Worm (Caenorhabditis elegans) whole organism, midembryonic: ENCODE data around the gene F58G1.3.

ENCODE experiments used
- T22C8.4 ChIP-seq: fragments of 200-800 bp; sonication (Bioruptor generic); IDR thresholded peaks from 2 replicates; pipeline ENCODE4 v1.3.6; 2022; ENCODE audit warnings: missing genetic modification characterization, missing compliant biosample characterization
- cog-1 ChIP-seq: sonication (generic microtip); optimal IDR thresholded peaks from 2 replicates; lab custom pipeline; 2016; ENCODE audit warnings: missing genetic modification characterization, missing compliant biosample characterization
- flt-1 ChIP-seq: fragments of 200-800 bp; sonication (Bioruptor generic); IDR thresholded peaks from 2 replicates; pipeline ENCODE4 v1.3.6; 2022; ENCODE audit warnings: missing genetic modification characterization, missing compliant biosample characterization
- klf-2 ChIP-seq: fragments of 200-800 bp; sonication (Bioruptor generic); conservative IDR thresholded peaks from 2 replicates; pipeline ENCODE4 v1.3.6; 2022; ENCODE audit warnings: missing genetic modification reagents, missing genetic modification characterization, missing compliant biosample characterization
- med-1 ChIP-seq: sonication (generic microtip); optimal IDR thresholded peaks from 2 replicates; lab custom pipeline; 2017; ENCODE audit warnings: missing genetic modification characterization, mild to moderate bottlenecking, missing compliant biosample characterization, antibody characterized with exemption, missing genetic modification reagents; ENCODE audit not compliant: insufficient read depth
- ref-1 ChIP-seq: fragments of 200-800 bp; sonication (Bioruptor generic); conservative IDR thresholded peaks from 2 replicates; pipeline ENCODE4 v1.3.6; 2022; ENCODE audit warnings: missing genetic modification reagents, missing genetic modification characterization, missing compliant biosample characterization
- tab-1 ChIP-seq: fragments of 200-800 bp; sonication (Bioruptor generic); IDR thresholded peaks from 2 replicates; pipeline ENCODE4 v1.3.6; 2022; ENCODE audit warnings: missing genetic modification characterization, missing compliant biosample characterization
- ztf-23 ChIP-seq: fragments of 200-800 bp; sonication (Bioruptor generic); IDR thresholded peaks from 2 replicates; pipeline ENCODE4 v1.3.6; 2022; ENCODE audit warnings: missing genetic modification reagents, missing genetic modification characterization, missing compliant biosample characterization
- ztf-29 ChIP-seq: fragments of 200-800 bp; sonication (Bioruptor generic); IDR thresholded peaks from 2 replicates; pipeline ENCODE4 v1.3.6; 2022; ENCODE audit warnings: missing genetic modification reagents, missing genetic modification characterization, missing compliant biosample characterization

The F58G1.3 gene

DNA sequence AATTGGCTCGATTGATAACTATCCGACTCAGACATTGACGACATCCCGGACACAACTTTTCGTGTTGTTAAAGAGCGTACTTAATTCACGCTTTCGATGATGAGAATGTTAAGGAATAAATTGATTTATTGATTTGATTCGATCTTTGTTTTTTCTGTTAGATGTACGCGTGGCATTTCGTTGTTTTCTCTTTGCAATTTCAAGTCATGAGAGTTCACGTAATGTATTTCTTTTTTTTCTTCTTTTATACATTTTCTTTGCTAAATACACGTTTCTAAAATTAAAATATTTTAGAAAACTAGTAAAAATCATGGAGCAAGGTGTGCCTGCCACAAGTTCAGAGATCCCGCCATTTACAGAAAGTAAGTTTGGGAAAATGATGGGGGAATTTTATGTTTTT lies 26.5 kb upstream of the F58G1.3 start, which contains the start of the genes Y38F1A.1 and Y38F1A.2:
Gene Y38F1A.1 (minus strand): TSS at position 101 of the 400 bp plus-strand sequence.
Gene Y38F1A.2 (plus strand): TSS at position 289 of the 400 bp plus-strand sequence.
- TF ChIP-seq ref-1 (GFP tag; lab: Robert Waterston, UW) = no peak

DNA sequence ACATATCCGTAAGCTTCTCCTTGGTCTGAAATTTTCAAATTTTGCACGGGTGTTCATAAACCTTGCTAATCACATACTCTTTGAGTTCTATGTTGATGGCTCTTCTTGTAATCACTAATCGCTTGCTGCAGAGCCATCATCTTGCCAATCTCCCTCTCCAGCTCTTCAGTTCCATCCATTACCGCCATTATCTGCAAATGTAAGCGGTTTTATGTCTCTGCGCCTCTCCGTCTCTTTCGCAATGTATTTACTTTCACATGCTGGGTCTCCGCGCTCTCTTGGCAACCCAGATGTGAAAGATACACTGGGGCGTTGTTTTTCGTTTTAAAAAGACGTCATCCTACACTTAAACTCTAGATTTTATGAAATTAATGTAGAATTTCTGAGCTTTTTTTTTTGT lies 25.2 kb upstream of the F58G1.3 start:
- TF ChIP-seq cog-1 (peak; percentile 16), ztf-29 (GFP tag; lab: Robert Waterston, UW) (no peak)

DNA sequence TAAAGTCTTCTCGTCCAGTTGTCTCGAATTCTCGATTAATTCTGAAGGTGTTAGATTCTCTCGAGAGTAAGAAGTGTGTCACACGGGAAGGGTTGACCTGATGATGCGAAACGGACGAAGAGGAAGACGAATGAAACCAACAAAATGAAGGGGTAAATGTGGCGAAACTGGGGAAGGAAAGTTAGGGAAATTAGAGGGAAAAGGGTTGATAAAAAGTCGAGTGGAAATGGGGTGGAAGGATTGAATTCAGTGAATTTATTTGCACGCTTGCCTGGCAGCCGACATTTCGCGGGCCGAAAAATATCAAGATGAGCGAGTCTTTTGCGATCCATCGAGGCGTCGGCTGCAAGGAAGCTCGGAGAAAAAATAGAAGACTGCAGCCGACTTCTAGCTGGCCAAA lies 20.0 kb upstream of the F58G1.3 start, which contains the start of gene F58G1.7:
Gene F58G1.7 (minus strand): TSS at position 101 of the 400 bp plus-strand sequence.
- TF ChIP-seq flt-1 (GFP tag; lab: Robert Waterston, UW) (no peak), ztf-29 (GFP tag; lab: Robert Waterston, UW) (no peak), klf-2 (GFP tag; lab: Robert Waterston, UW) (no peak), cog-1 (no peak), med-1 (no peak), ref-1 (GFP tag; lab: Robert Waterston, UW) (no peak), T22C8.4 (GFP tag; lab: Robert Waterston, UW) (no peak)

- no peak for TF ChIP-seq med-1
- TF ChIP-seq T22C8.4 (GFP tag; lab: Robert Waterston, UW) = no peak; the same call in 1 of the 2 replicates
- TF ChIP-seq ztf-23 (GFP tag; lab: Robert Waterston, UW) = 0 out of 2 replicates have a peak, but pooled peaks have one; percentile 37
- TF ChIP-seq klf-2 (GFP tag; lab: Robert Waterston, UW) = 0 out of 2 replicates have a peak, but pooled peaks have one; percentile 56
- TF ChIP-seq tab-1 (GFP tag; lab: Robert Waterston, UW) = peak; percentile 72; the same call in 1 of the 2 replicates
- peak; percentile 49; the same call in 1 of the 2 replicates for TF ChIP-seq ztf-29 (GFP tag; lab: Robert Waterston, UW)
- peak; percentile 88 for TF ChIP-seq flt-1 (GFP tag; lab: Robert Waterston, UW)
- peak; percentile 52 for TF ChIP-seq cog-1
- TF ChIP-seq ref-1 (GFP tag; lab: Robert Waterston, UW) = 0 out of 2 replicates have a peak, but pooled peaks have one; percentile 48
Observed at ce11 chrII:12944587-12945126, 16.5 kb upstream of the F58G1.3 start.

- no peak for TF ChIP-seq tab-1 (GFP tag; lab: Robert Waterston, UW)
- TF ChIP-seq klf-2 (GFP tag; lab: Robert Waterston, UW) = no peak
- TF ChIP-seq T22C8.4 (GFP tag; lab: Robert Waterston, UW) = no peak
- no peak for TF ChIP-seq ref-1 (GFP tag; lab: Robert Waterston, UW)
- TF ChIP-seq flt-1 (GFP tag; lab: Robert Waterston, UW) = no peak
- TF ChIP-seq cog-1 = no peak
- no peak for TF ChIP-seq ztf-29 (GFP tag; lab: Robert Waterston, UW)
- TF ChIP-seq ztf-23 (GFP tag; lab: Robert Waterston, UW) = no peak
- TF ChIP-seq med-1 = no peak
Observed at ce11 chrII:12942496-12942895, 14.4 kb upstream of the F58G1.3 start.

DNA sequence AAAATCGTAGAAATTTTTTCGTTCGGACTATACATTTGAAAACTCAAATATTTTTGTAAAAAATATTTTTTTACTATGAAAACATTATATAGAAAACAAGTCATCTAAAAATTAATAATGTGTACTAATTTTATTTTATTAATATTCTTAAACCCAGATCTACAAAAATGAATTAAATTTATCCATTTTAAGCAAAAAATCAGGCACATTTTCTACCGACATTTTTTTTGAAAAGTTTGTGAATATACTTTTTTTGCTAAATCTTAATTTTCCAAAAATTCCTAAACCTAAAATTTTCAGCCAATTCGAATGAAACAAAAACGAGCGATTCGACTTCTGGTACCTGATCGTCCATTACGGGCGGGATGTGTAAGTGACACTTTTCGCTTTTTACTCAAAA lies 11.7 kb upstream of the F58G1.3 start, which contains the start of gene arrd-10:
Gene arrd-10 (plus strand): TSS at position 301 of the 400 bp plus-strand sequence.
- no peak for TF ChIP-seq T22C8.4 (GFP tag; lab: Robert Waterston, UW)
- no peak for TF ChIP-seq klf-2 (GFP tag; lab: Robert Waterston, UW)
- no peak for TF ChIP-seq med-1
- no peak for TF ChIP-seq ztf-29 (GFP tag; lab: Robert Waterston, UW)
- no peak for TF ChIP-seq tab-1 (GFP tag; lab: Robert Waterston, UW)
- TF ChIP-seq ref-1 (GFP tag; lab: Robert Waterston, UW) = no peak
- no peak for TF ChIP-seq cog-1
- no peak for TF ChIP-seq ztf-23 (GFP tag; lab: Robert Waterston, UW)
- TF ChIP-seq flt-1 (GFP tag; lab: Robert Waterston, UW) = no peak

DNA sequence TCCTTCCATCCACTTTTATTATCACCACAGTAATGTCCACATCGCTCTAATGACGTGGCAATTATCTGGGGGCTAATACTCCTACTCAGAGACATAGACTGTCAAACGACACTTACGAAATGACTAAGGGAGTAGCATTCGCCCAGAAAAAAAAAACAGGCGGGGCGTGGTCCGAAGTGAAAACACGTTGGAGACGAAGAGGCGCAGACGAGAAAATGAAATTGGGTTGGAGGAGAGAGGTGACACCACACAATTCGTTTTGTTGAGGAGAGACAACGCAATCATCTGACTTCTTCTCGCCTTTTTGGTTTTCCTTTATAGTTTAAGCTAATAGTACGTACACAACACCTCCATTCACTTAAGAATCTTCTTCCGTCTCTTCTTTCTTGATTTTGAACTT lies 11.0 kb upstream of the F58G1.3 start:
- TF ChIP-seq klf-2 (GFP tag; lab: Robert Waterston, UW) (no peak), cog-1 (no peak), ref-1 (GFP tag; lab: Robert Waterston, UW) (no peak), tab-1 (GFP tag; lab: Robert Waterston, UW) (no peak), ztf-23 (GFP tag; lab: Robert Waterston, UW) (no peak), ztf-29 (GFP tag; lab: Robert Waterston, UW) (no peak), T22C8.4 (GFP tag; lab: Robert Waterston, UW) (no peak), med-1 (no peak), flt-1 (GFP tag; lab: Robert Waterston, UW) (no peak)

ce11 chrII:12935259-12935658 lies 7.1 kb upstream of the F58G1.3 start, which contains the start of gene lips-9:
Gene lips-9, minus strand, starts transcription at chrII:12935359.
- TF ChIP-seq med-1 = no peak
- no peak for TF ChIP-seq cog-1
- TF ChIP-seq ref-1 (GFP tag; lab: Robert Waterston, UW) = no peak
- TF ChIP-seq flt-1 (GFP tag; lab: Robert Waterston, UW) = no peak
- TF ChIP-seq ztf-23 (GFP tag; lab: Robert Waterston, UW) = no peak
- no peak for TF ChIP-seq tab-1 (GFP tag; lab: Robert Waterston, UW)
- no peak for TF ChIP-seq T22C8.4 (GFP tag; lab: Robert Waterston, UW)
- TF ChIP-seq ztf-29 (GFP tag; lab: Robert Waterston, UW) = no peak
- TF ChIP-seq klf-2 (GFP tag; lab: Robert Waterston, UW) = no peak

DNA sequence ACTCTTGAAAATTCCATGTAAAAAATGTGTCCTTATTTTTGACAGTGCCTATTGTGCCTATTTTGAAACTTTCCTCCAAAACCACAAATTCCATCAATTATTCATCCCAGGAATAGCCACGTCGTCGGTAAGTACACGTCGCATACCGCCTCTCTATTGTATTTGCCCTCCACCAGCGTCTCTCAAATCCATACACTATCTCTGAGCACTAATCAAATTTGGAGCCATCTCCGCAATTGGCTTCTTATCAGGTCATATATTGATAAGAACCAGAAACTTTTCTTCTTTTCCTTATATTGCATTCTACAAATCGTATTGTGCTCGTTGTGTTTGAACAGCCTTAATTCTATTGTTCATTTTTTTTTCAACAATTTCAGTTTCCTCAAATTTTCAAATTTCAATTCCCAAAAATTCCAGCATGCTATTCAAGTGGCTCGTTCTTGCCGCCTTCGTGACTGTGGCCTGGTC lies 3.3 kb upstream of the F58G1.3 start, which contains the start of gene dct-18:
Gene dct-18 (plus strand): TSS at position 418 of the 468 bp plus-strand sequence.
- TF ChIP-seq med-1 (no peak), flt-1 (GFP tag; lab: Robert Waterston, UW) (no peak), klf-2 (GFP tag; lab: Robert Waterston, UW) (no peak), ztf-23 (GFP tag; lab: Robert Waterston, UW) (no peak), ref-1 (GFP tag; lab: Robert Waterston, UW) (no peak), T22C8.4 (GFP tag; lab: Robert Waterston, UW) (no peak), tab-1 (GFP tag; lab: Robert Waterston, UW) (no peak)
